In genomic region chr3R:20057501-20057900, dm6 we compare ENCODE assay signal across 1 fruit fly cellular context.
A peak's percentile ranks its signal among the peaks of the same experiment; 100 is the strongest.
TF ChIP-seq lines count a peak whose summit lies in the region.

Gene mdlc, plus strand, starts transcription at chr3R:20057748.

TF ChIP-seq in whole organism, embryonic, 481 proteins besides CTCF, POLR2A, EP300 and RAD21 (continued from another document):
- TF ChIP-seq CG31365 (tag; optimal IDR thresholded peaks at IDR 0.05; lab: Kevin White, UChicago) (no peak), unc-4 (GFP tag; IDR thresholded peaks at IDR 0.05; lab: Robert Waterston, UW; ENCODE audit: partially characterized antibody) (peak; percentile 61), HLH3B (GFP tag; IDR thresholded peaks at IDR 0.05; lab: Robert Waterston, UW) (no peak), usp (GFP tag; optimal IDR thresholded peaks at IDR 0.05; lab: Kevin White, UChicago) (no peak), vfl (GFP tag; optimal IDR thresholded peaks at IDR 0.05; lab: Kevin White, UChicago) (no peak), Ravus (GFP tag; IDR thresholded peaks at IDR 0.05; lab: Robert Waterston, UW) (no peak), CG2875 (GFP tag; optimal IDR thresholded peaks at IDR 0.05; lab: Kevin White, UChicago) (no peak), Rfx (GFP tag; IDR thresholded peaks at IDR 0.05; lab: Robert Waterston, UW) (peak; percentile 28; the same call in 1 of the 2 replicates), CG2116 (GFP tag; optimal IDR thresholded peaks at IDR 0.05; lab: Kevin White, UChicago) (peak; percentile 15), Hr3 (GFP tag; optimal IDR thresholded peaks at IDR 0.05; lab: Kevin White, UChicago) (peak; percentile 40), CG9797 (GFP tag; optimal IDR thresholded peaks at IDR 0.05; lab: Kevin White, UChicago) (peak; percentile 61), nom (GFP tag; optimal IDR thresholded peaks at IDR 0.05; lab: Kevin White, UChicago) (no peak), Fer3 (tag; optimal IDR thresholded peaks at IDR 0.05; lab: Kevin White, UChicago) (no peak), Dek (tag; optimal IDR thresholded peaks at IDR 0.05; lab: Kevin White, UChicago) (no peak), ind (GFP tag; optimal IDR thresholded peaks at IDR 0.05; lab: Kevin White, UChicago) (peak; percentile 19), CG12744 (GFP tag; optimal IDR thresholded peaks at IDR 0.05; lab: Kevin White, UChicago) (no peak), CG7786 (GFP tag; optimal IDR thresholded peaks at IDR 0.05; lab: Kevin White, UChicago) (no peak), MBD-R2 (GFP tag; IDR thresholded peaks at IDR 0.05; lab: Robert Waterston, UW) (peak; percentile 66), Max (GFP tag; optimal IDR thresholded peaks at IDR 0.05; lab: Kevin White, UChicago) (no peak), CG1603 (tag; optimal IDR thresholded peaks at IDR 0.05; lab: Kevin White, UChicago) (no peak), fd102C (GFP tag; optimal IDR thresholded peaks at IDR 0.05; lab: Kevin White, UChicago) (no peak), CG34376 (GFP tag; optimal IDR thresholded peaks at IDR 0.05; lab: Kevin White, UChicago) (no peak), amos (GFP tag; IDR thresholded peaks at IDR 0.05; lab: Robert Waterston, UW; ENCODE audit: partially characterized antibody) (peak; percentile 61), gce (GFP tag; IDR thresholded peaks at IDR 0.05; lab: Robert Waterston, UW) (no peak), BtbVII (GFP tag; optimal IDR thresholded peaks at IDR 0.05; lab: Kevin White, UChicago) (no peak), tx (GFP tag; optimal IDR thresholded peaks at IDR 0.05; lab: Kevin White, UChicago) (no peak), gem (tag; optimal IDR thresholded peaks at IDR 0.05; lab: Kevin White, UChicago) (peak; percentile 41), Atf-2 (GFP tag; optimal IDR thresholded peaks at IDR 0.05; lab: Kevin White, UChicago) (no peak), CG9817 (tag; optimal IDR thresholded peaks at IDR 0.05; lab: Kevin White, UChicago) (peak; percentile 23), en (GFP tag; optimal IDR thresholded peaks at IDR 0.05; lab: Kevin White, UChicago) (no peak), dpn (GFP tag; optimal IDR thresholded peaks at IDR 0.05; lab: Kevin White, UChicago) (peak in 1 of 2 experiments; percentile 0), CG14710 (tag; optimal IDR thresholded peaks at IDR 0.05; lab: Kevin White, UChicago) (peak; percentile 40), gsb (GFP tag; IDR thresholded peaks at IDR 0.05; lab: Robert Waterston, UW) (no peak), Dip2 (GFP tag; IDR thresholded peaks at IDR 0.05; lab: Robert Waterston, UW) (no peak)
